Fruit fly (Drosophila melanogaster): Measurements from ENCODE around the gene CG32795.

CG32795 gene

dm6 chrX:2757400-2757799 is 33.0 kb downstream of the CG32795 start (continued):
- no peak for TF ChIP-seq sug (tag; optimal IDR thresholded peaks at IDR 0.05)
- peak in 1 of 2 experiments; percentile 14 for TF ChIP-seq Hr51 (GFP tag; optimal IDR thresholded peaks at IDR 0.05)
- TF ChIP-seq CG30403 (GFP tag; optimal IDR thresholded peaks at IDR 0.05) = peak; percentile 1
- no peak for TF ChIP-seq CG3407 (GFP tag; optimal IDR thresholded peaks at IDR 0.05)
- TF ChIP-seq nerfin-1 (tag; optimal IDR thresholded peaks at IDR 0.05) = no peak
- no peak for TF ChIP-seq Ravus (GFP tag; IDR thresholded peaks at IDR 0.05)
- TF ChIP-seq CG12071 (GFP tag; optimal IDR thresholded peaks at IDR 0.05) = no peak
- TF ChIP-seq gsb-n (tag; optimal IDR thresholded peaks at IDR 0.05) = no peak
- no peak for TF ChIP-seq gce (GFP tag; IDR thresholded peaks at IDR 0.05)
- no peak for TF ChIP-seq lmd (GFP tag; IDR thresholded peaks at IDR 0.05)
- TF ChIP-seq knrl (GFP tag; IDR thresholded peaks at IDR 0.05; ENCODE audit: partially characterized antibody) = no peak
- no peak for TF ChIP-seq CG9797 (GFP tag; optimal IDR thresholded peaks at IDR 0.05)
- TF ChIP-seq CG12236 (GFP tag; optimal IDR thresholded peaks at IDR 0.05) = no peak
- no peak for TF ChIP-seq NC2α (GFP tag; optimal IDR thresholded peaks at IDR 0.05)
- no peak for TF ChIP-seq Hr3 (GFP tag; optimal IDR thresholded peaks at IDR 0.05)
- TF ChIP-seq CG7745 (tag; optimal IDR thresholded peaks at IDR 0.05) = no peak
- TF ChIP-seq CG13894 (tag; optimal IDR thresholded peaks at IDR 0.05) = no peak
- TF ChIP-seq mam (GFP tag; optimal IDR thresholded peaks at IDR 0.05) = no peak
- TF ChIP-seq E2f2 (GFP tag; IDR thresholded peaks at IDR 0.05) = no peak
- no peak for TF ChIP-seq E2f1 (GFP tag; IDR thresholded peaks at IDR 0.05)
- no peak for TF ChIP-seq CG13624 (GFP tag; optimal IDR thresholded peaks at IDR 0.05)
- TF ChIP-seq CG13775 (GFP tag; optimal IDR thresholded peaks at IDR 0.05) = no peak
- TF ChIP-seq B-H1 (GFP tag; IDR thresholded peaks at IDR 0.05) = no peak; the same call in 2 of the 3 replicates
- no peak for TF ChIP-seq da (GFP tag; optimal IDR thresholded peaks at IDR 0.05)
- TF ChIP-seq CG1602 (GFP tag; optimal IDR thresholded peaks at IDR 0.05) = no peak
- TF ChIP-seq her (GFP tag; optimal IDR thresholded peaks at IDR 0.05) = no peak
- no peak for TF ChIP-seq CG10147 (GFP tag; optimal IDR thresholded peaks at IDR 0.05)
- TF ChIP-seq luna (GFP tag; optimal IDR thresholded peaks at IDR 0.05) = no peak
- no peak for TF ChIP-seq toy (GFP tag; IDR thresholded peaks at IDR 0.05)
- no peak for TF ChIP-seq Lim3 (GFP tag; IDR thresholded peaks at IDR 0.05)
- no peak for TF ChIP-seq Tbp (GFP tag; optimal IDR thresholded peaks at IDR 0.05)
- TF ChIP-seq CG2129 (GFP tag; IDR thresholded peaks at IDR 0.05; ENCODE audit: partially characterized antibody) = no peak
- no peak for TF ChIP-seq crc (GFP tag; optimal IDR thresholded peaks at IDR 0.05)
- no peak for TF ChIP-seq Mad (GFP tag; optimal IDR thresholded peaks at IDR 0.05)
- TF ChIP-seq slbo (GFP tag; IDR thresholded peaks at IDR 0.05) = peak; percentile 45
- no peak for TF ChIP-seq CG8765 (GFP tag; IDR thresholded peaks at IDR 0.05)
- no peak for TF ChIP-seq crp (GFP tag; optimal IDR thresholded peaks at IDR 0.05)
- TF ChIP-seq TFAM (GFP tag; optimal IDR thresholded peaks at IDR 0.05) = no peak
- peak; percentile 23; the same call in 1 of the 2 replicates for TF ChIP-seq ssp (GFP tag; IDR thresholded peaks at IDR 0.05)
- no peak for TF ChIP-seq CG9932 (GFP tag; IDR thresholded peaks at IDR 0.05)
- TF ChIP-seq odd (GFP tag; optimal IDR thresholded peaks at IDR 0.05) = no peak
- TF ChIP-seq gfzf (GFP tag; optimal IDR thresholded peaks at IDR 0.05) = no peak
- TF ChIP-seq amos (GFP tag; IDR thresholded peaks at IDR 0.05; ENCODE audit: partially characterized antibody) = no peak
- TF ChIP-seq Elba2 (GFP tag; optimal IDR thresholded peaks at IDR 0.05) = no peak
- no peak for TF ChIP-seq CrebB (tag; optimal IDR thresholded peaks at IDR 0.05)
- TF ChIP-seq NK7.1 (GFP tag; optimal IDR thresholded peaks at IDR 0.05) = no peak
- no peak for TF ChIP-seq sd (tag; optimal IDR thresholded peaks at IDR 0.05)
- no peak for TF ChIP-seq Awh (GFP tag; IDR thresholded peaks at IDR 0.05)
- no peak for TF ChIP-seq Drgx (GFP tag; IDR thresholded peaks at IDR 0.05)
- TF ChIP-seq CG14014 (GFP tag; IDR thresholded peaks at IDR 0.05) = 0 out of 2 replicates have a peak, but pooled peaks have one; percentile 25
- no peak for TF ChIP-seq Hr39 (optimal IDR thresholded peaks at IDR 0.05)
- TF ChIP-seq cato (GFP tag; optimal IDR thresholded peaks at IDR 0.05; ENCODE audit: borderline replicate concordance) = no peak
- TF ChIP-seq ci (GFP tag; IDR thresholded peaks at IDR 0.05) = 0 out of 3 replicates have a peak, but pooled peaks have one; percentile 41

Data from whole organism, embryonic.